Worm (Caenorhabditis elegans): ENCODE results near the gene fbxa-96.

Gene fbxa-96

ce11 chrX:15040552-15041080 lies 19.6 kb downstream of the fbxa-96 start, which contains the start of gene C18B12.4 (continued):
- TF ChIP-seq dpl-1 (GFP tag; optimal IDR thresholded peaks at IDR 0.05) (peak; percentile 70 to 82 (median 77)), nhr-77 (tag; optimal IDR thresholded peaks at IDR 0.05) (peak; percentile 54), nhr-19 (GFP tag; conservative IDR thresholded peaks at IDR 0.05) (peak; percentile 87), nhr-28 (tag; optimal IDR thresholded peaks at IDR 0.05) (no peak), mab-9 (GFP tag; IDR thresholded peaks at IDR 0.05) (peak; percentile 59; the same call in 1 of the 2 replicates), C04F5.9 (tag; optimal IDR thresholded peaks at IDR 0.05) (peak; percentile 35), swsn-7 (tag; optimal IDR thresholded peaks at IDR 0.05) (peak; percentile 78), Y116A8C.19 (tag; optimal IDR thresholded peaks at IDR 0.05; ENCODE audit: borderline replicate concordance) (no peak), lir-3 (tag; optimal IDR thresholded peaks at IDR 0.05; ENCODE audit: poor library complexity) (peak; percentile 54), nhr-71 (tag; optimal IDR thresholded peaks at IDR 0.05) (peak; percentile 96), nhr-12 (tag; optimal IDR thresholded peaks at IDR 0.05) (no peak), ets-5 (GFP tag; IDR thresholded peaks at IDR 0.05) (no peak), nhr-47 (tag; optimal IDR thresholded peaks at IDR 0.05) (peak; percentile 77), C16A3.4 (tag; optimal IDR thresholded peaks at IDR 0.05) (peak; percentile 91), nhr-90 (tag; optimal IDR thresholded peaks at IDR 0.05; ENCODE audit: poor library complexity) (peak; percentile 73), pag-3 (tag; optimal IDR thresholded peaks at IDR 0.05; ENCODE audit: borderline replicate concordance, insufficient read depth) (peak; percentile 74), lsy-2 (tag; optimal IDR thresholded peaks at IDR 0.05) (peak; percentile 63 to 82), isw-1 (GFP tag; IDR thresholded peaks at IDR 0.05) (peak; percentile 49; the same call in 1 of the 2 replicates), F16B12.6 (tag; optimal IDR thresholded peaks at IDR 0.05) (peak; percentile 19), ceh-63 (GFP tag; optimal IDR thresholded peaks at IDR 0.05) (no peak), vab-15 (tag; optimal IDR thresholded peaks at IDR 0.05) (peak; percentile 89), efl-3 (GFP tag; optimal IDR thresholded peaks at IDR 0.05) (no peak), nhr-76 (tag; optimal IDR thresholded peaks at IDR 0.05) (no peak), ztf-11 (tag; optimal IDR thresholded peaks at IDR 0.05) (peak in 1 of 2 experiments; percentile 19), elt-2 (tag; optimal IDR thresholded peaks at IDR 0.05) (peak; percentile 23), lin-39 (tag; optimal IDR thresholded peaks at IDR 0.05) (no peak), hlh-4 (tag; optimal IDR thresholded peaks at IDR 0.05) (no peak), lin-13 (GFP tag; optimal IDR thresholded peaks at IDR 0.05) (peak; percentile 93), mdl-1 (tag; optimal IDR thresholded peaks at IDR 0.05) (peak in 1 of 2 experiments; percentile 93), egl-13 (tag; optimal IDR thresholded peaks at IDR 0.05) (peak; percentile 25), sox-4 (tag; optimal IDR thresholded peaks at IDR 0.05) (no peak), unc-62 (GFP tag; optimal IDR thresholded peaks at IDR 0.05) (no peak), irx-1 (tag; optimal IDR thresholded peaks at IDR 0.05) (peak; percentile 70), alr-1 (tag; optimal IDR thresholded peaks at IDR 0.05; ENCODE audit: borderline replicate concordance) (no peak), unc-86 (tag; optimal IDR thresholded peaks at IDR 0.05) (peak; percentile 69), fkh-4 (tag; optimal IDR thresholded peaks at IDR 0.05; ENCODE audit: borderline replicate concordance) (peak; percentile 56), rnt-1 (tag; optimal IDR thresholded peaks at IDR 0.05) (peak; percentile 87), unc-98 (GFP tag; IDR thresholded peaks at IDR 0.05) (no peak), ceh-8 (GFP tag; optimal IDR thresholded peaks at IDR 0.05) (no peak), nhr-20 (tag; optimal IDR thresholded peaks at IDR 0.05) (peak; percentile 92), lin-14 (GFP tag; optimal IDR thresholded peaks at IDR 0.05) (peak; percentile 97)

ce11 chrX:15039696-15040212 lies 20.4 kb downstream of the fbxa-96 start:
- TF ChIP-seq nhr-19 (GFP tag; conservative IDR thresholded peaks at IDR 0.05) (no peak), grh-1 (GFP tag; IDR thresholded peaks at IDR 0.05) (peak; percentile 54), egl-13 (tag; optimal IDR thresholded peaks at IDR 0.05) (no peak), lin-35 (GFP tag; optimal IDR thresholded peaks at IDR 0.05) (peak in 1 of 2 experiments; percentile 1), lin-13 (GFP tag; optimal IDR thresholded peaks at IDR 0.05) (no peak), jun-1 (tag; optimal IDR thresholded peaks at IDR 0.05) (no peak), C34B4.2 (tag; optimal IDR thresholded peaks at IDR 0.05) (no peak), lin-14 (GFP tag; optimal IDR thresholded peaks at IDR 0.05) (peak; percentile 51), snu-23 (GFP tag; optimal IDR thresholded peaks at IDR 0.05) (peak; percentile 10), nhr-85 (tag) (peak; percentile 80)

All from whole organism, L1 larva.